Worm (Caenorhabditis elegans): Measurements from ENCODE around the gene tag-153.

- TF ChIP-seq pha-4 (tag; optimal IDR thresholded peaks at IDR 0.05): no peak
- no peak for TF ChIP-seq ham-2 (GFP tag; optimal IDR thresholded peaks at IDR 0.05)
- no peak for TF ChIP-seq blmp-1 (tag; optimal IDR thresholded peaks at IDR 0.05)
- TF ChIP-seq hlh-1 (tag; optimal IDR thresholded peaks at IDR 0.05): no peak
- TF ChIP-seq snpc-4 (tag; optimal IDR thresholded peaks at IDR 0.05): no peak
- TF ChIP-seq nhr-237 (tag; optimal IDR thresholded peaks at IDR 0.05): no peak
- no peak for TF ChIP-seq sem-2 (GFP tag; optimal IDR thresholded peaks at IDR 0.05)
- no peak for TF ChIP-seq M03D4.4 (tag; optimal IDR thresholded peaks at IDR 0.05)
These were observed 35.4 kb upstream of the tag-153 start, which contains the start of gene lron-2 for ce11 chrV:9287460-9287859.
